Fruit fly (Drosophila melanogaster) whole organism: Measurements from ENCODE around the gene Ilp4.

ENCODE experiments used
- EcR ChIP-seq, 2 experiments: fragments of >200 bp; optimal IDR thresholded peaks; 2 replicates each; lab custom pipeline; 2017; ENCODE audit warnings: missing biosample characterization in 2 of 2, missing genetic modification characterization in 2 of 2, missing genetic modification reagents in 2 of 2
- pan ChIP-seq: fragments of >200 bp; optimal IDR thresholded peaks from 2 replicates; lab custom pipeline; 2017
- usp ChIP-seq: fragments of >200 bp; optimal IDR thresholded peaks from 2 replicates; lab custom pipeline; 2017; ENCODE audit warnings: missing biosample characterization, missing genetic modification characterization, mixed read lengths

dm6 chr3L:9821138-9821681, 17.1 kb upstream of the Ilp4 start:
- TF ChIP-seq usp (GFP tag; lab: Kevin White, UChicago), result no peak
- TF ChIP-seq pan (lab: Kevin White, UChicago), result no peak
- no peak for TF ChIP-seq EcR (GFP tag; optimal IDR thresholded peaks at IDR 0.05; lab: Kevin White, UChicago)
